Worm (Caenorhabditis elegans): ENCODE data around the gene K02F3.9.

- TF ChIP-seq flt-1 (GFP tag; IDR thresholded peaks at IDR 0.05) (no peak), tab-1 (GFP tag; IDR thresholded peaks at IDR 0.05) (no peak), med-1 (GFP tag; optimal IDR thresholded peaks at IDR 0.05; ENCODE audit: insufficient read depth) (no peak), ref-1 (GFP tag; conservative IDR thresholded peaks at IDR 0.05) (no peak), klf-2 (GFP tag; conservative IDR thresholded peaks at IDR 0.05) (no peak), cog-1 (tag; optimal IDR thresholded peaks at IDR 0.05) (no peak), T22C8.4 (GFP tag; IDR thresholded peaks at IDR 0.05) (no peak), ztf-23 (GFP tag; IDR thresholded peaks at IDR 0.05) (no peak), ztf-29 (GFP tag; IDR thresholded peaks at IDR 0.05) (no peak)
These were observed 40.3 kb upstream of the K02F3.9 start for ce11 chrIII:881460-881859.

All from whole organism, midembryonic.